Worm (Caenorhabditis elegans): ENCODE results near the gene F29B9.11.
A peak's percentile ranks its signal among the peaks of the same experiment; 100 is the strongest.

The F29B9.11 gene

ce11 chrIV:4653708-4654107 is 6.3 kb downstream of the F29B9.11 start (continued):
- TF ChIP-seq hrde-1 (tag; optimal IDR thresholded peaks at IDR 0.05; ENCODE audit: borderline replicate concordance), result peak; percentile 11
- peak; percentile 98 for TF ChIP-seq madf-6 (GFP tag; IDR thresholded peaks at IDR 0.05)
- TF ChIP-seq tbp1 (GFP tag; optimal IDR thresholded peaks at IDR 0.05), result peak; percentile 49
- TF ChIP-seq hsf-1 (GFP tag; IDR thresholded peaks at IDR 0.05), result peak; percentile 75
- TF ChIP-seq rcor-1 (GFP tag; IDR thresholded peaks at IDR 0.05), result peak; percentile 44; the same call in 1 of the 2 replicates
- TF ChIP-seq ceh-91 (GFP tag; IDR thresholded peaks at IDR 0.05), result peak; percentile 87
- TF ChIP-seq tlf-1 (GFP tag; optimal IDR thresholded peaks at IDR 0.05), result peak; percentile 17
- TF ChIP-seq attf-5 (GFP tag; optimal IDR thresholded peaks at IDR 0.05), result no peak
- no peak for TF ChIP-seq zfh-2 (GFP tag; conservative IDR thresholded peaks at IDR 0.05)
- TF ChIP-seq snpc-3.4 (tag; optimal IDR thresholded peaks at IDR 0.05), result peak; percentile 71
- TF ChIP-seq ets-4 (GFP tag; optimal IDR thresholded peaks at IDR 0.05), result no peak
- no peak for TF ChIP-seq athp-1 (tag; optimal IDR thresholded peaks at IDR 0.05)
- TF ChIP-seq Y53G8AR.9 (GFP tag; conservative IDR thresholded peaks at IDR 0.05), result 0 out of 2 replicates have a peak, but pooled peaks have one; percentile 53
- TF ChIP-seq ceh-100 (GFP tag; IDR thresholded peaks at IDR 0.05), result peak; percentile 64
- no peak for TF ChIP-seq ZK185.1 (tag; optimal IDR thresholded peaks at IDR 0.05; ENCODE audit: poor library complexity, severe bottlenecking)
- TF ChIP-seq F33H1.4 (GFP tag; IDR thresholded peaks at IDR 0.05), result peak; percentile 98
- TF ChIP-seq cebp-2 (GFP tag; IDR thresholded peaks at IDR 0.05), result no peak
- peak; percentile 3 for TF ChIP-seq snpc-1.1 (tag; optimal IDR thresholded peaks at IDR 0.05; ENCODE audit: insufficient read depth)
- TF ChIP-seq atf-7 (tag; optimal IDR thresholded peaks at IDR 0.05), result no peak
- no peak for TF ChIP-seq nhr-179 (tag; optimal IDR thresholded peaks at IDR 0.05)
- no peak for TF ChIP-seq hlh-26 (GFP tag; conservative IDR thresholded peaks at IDR 0.05)
- no peak for TF ChIP-seq ztf-3 (GFP tag; optimal IDR thresholded peaks at IDR 0.05)

- TF ChIP-seq F22D6.2 (tag; optimal IDR thresholded peaks at IDR 0.05) (no peak), attf-5 (GFP tag; optimal IDR thresholded peaks at IDR 0.05) (no peak), Y56A3A.18 (GFP tag; IDR thresholded peaks at IDR 0.05) (no peak), lsy-27 (tag; optimal IDR thresholded peaks at IDR 0.05; ENCODE audit: borderline replicate concordance, insufficient read depth) (no peak)
Observed at ce11 chrIV:4652962-4653361, 7.0 kb downstream of the F29B9.11 start, which contains the start of gene psr-1. psr-1 (plus strand) TSS chrIV:4653262.

- TF ChIP-seq unc-130 (GFP tag; optimal IDR thresholded peaks at IDR 0.05) (no peak), Y79H2A.3 (GFP tag; conservative IDR thresholded peaks at IDR 0.05) (0 out of 2 replicates have a peak, but pooled peaks have one; percentile 32), gei-17 (GFP tag; optimal IDR thresholded peaks at IDR 0.05) (no peak), athp-1 (tag; optimal IDR thresholded peaks at IDR 0.05) (no peak), pbrm-1 (GFP tag; IDR thresholded peaks at IDR 0.05) (peak; percentile 51; the same call in 1 of the 2 replicates), Y67H2A.10 (GFP tag; conservative IDR thresholded peaks at IDR 0.05) (no peak), lin-40 (tag; optimal IDR thresholded peaks at IDR 0.05) (no peak), sea-2 (GFP tag; IDR thresholded peaks at IDR 0.05) (no peak), lin-26 (GFP tag; IDR thresholded peaks at IDR 0.05) (peak; percentile 62; the same call in 1 of the 2 replicates), nhr-90 (tag; optimal IDR thresholded peaks at IDR 0.05) (no peak), nfyb-1 (GFP tag; IDR thresholded peaks at IDR 0.05) (0 out of 2 replicates have a peak, but pooled peaks have one; percentile 54), F33H1.4 (GFP tag; IDR thresholded peaks at IDR 0.05) (peak; percentile 26), tlf-1 (GFP tag; optimal IDR thresholded peaks at IDR 0.05) (peak; percentile 6), atf-7 (tag; optimal IDR thresholded peaks at IDR 0.05) (peak; percentile 13), rcor-1 (GFP tag; IDR thresholded peaks at IDR 0.05) (0 out of 2 replicates have a peak, but pooled peaks have one; percentile 19), ceh-40 (GFP tag; IDR thresholded peaks at IDR 0.05) (0 out of 2 replicates have a peak, but pooled peaks have one; percentile 26), ceh-79 (tag; optimal IDR thresholded peaks at IDR 0.05) (peak; percentile 51), hsf-1 (GFP tag; IDR thresholded peaks at IDR 0.05) (peak; percentile 77), lsy-27 (tag; optimal IDR thresholded peaks at IDR 0.05; ENCODE audit: borderline replicate concordance, insufficient read depth) (no peak), madf-8 (GFP tag; conservative IDR thresholded peaks at IDR 0.05) (no peak; the same call in 1 of the 2 replicates), T07F8.4 (tag; optimal IDR thresholded peaks at IDR 0.05) (peak; percentile 18), cebp-1 (GFP tag; IDR thresholded peaks at IDR 0.05) (no peak), cebp-1 (tag; optimal IDR thresholded peaks at IDR 0.05) (peak; percentile 4), F49E8.2 (tag; optimal IDR thresholded peaks at IDR 0.05; ENCODE audit: insufficient read depth) (peak; percentile 75), ceh-91 (GFP tag; IDR thresholded peaks at IDR 0.05) (no peak)
Observed at ce11 chrIV:4652365-4652844, 7.6 kb downstream of the F29B9.11 start, which contains the start of gene F29B9.5. F29B9.5 (plus strand) TSS chrIV:4652415.

All from whole organism, young adult.